Worm (Caenorhabditis elegans) whole organism, L1 larva: ENCODE results near the gene npr-10.

Experiments used
- C04F5.9 ChIP-seq: sonication (generic microtip); optimal IDR thresholded peaks from 2 replicates; lab custom pipeline; 2016; ENCODE audit warnings: missing genetic modification characterization, missing compliant biosample characterization
- ama-1 ChIP-seq: fragments of 150-350 bp; optimal IDR thresholded peaks from 2 replicates; lab custom pipeline; 2014
- ceh-8 ChIP-seq: fragments of 200-800 bp; sonication (Bioruptor generic); optimal IDR thresholded peaks from 2 replicates; lab custom pipeline; 2018; ENCODE audit warnings: mild to moderate bottlenecking, missing genetic modification characterization, moderate library complexity, missing compliant biosample characterization
- dsc-1 ChIP-seq: sonication (generic microtip); optimal IDR thresholded peaks from 2 replicates; lab custom pipeline; 2016; ENCODE audit warnings: mild to moderate bottlenecking, missing genetic modification characterization, missing compliant biosample characterization
- elt-2 ChIP-seq: sonication (generic microtip); optimal IDR thresholded peaks from 2 replicates; lab custom pipeline; 2016; ENCODE audit warnings: missing genetic modification characterization, mild to moderate bottlenecking, inconsistent platforms, missing compliant biosample characterization, missing genetic modification reagents
- fkh-10 ChIP-seq: sonication (generic microtip); optimal IDR thresholded peaks from 2 replicates; lab custom pipeline; 2017; ENCODE audit warnings: missing biosample characterization, missing genetic modification reagents, missing genetic modification characterization
- lin-15B ChIP-seq: fragments of 150-350 bp; sonication (generic microtip); optimal IDR thresholded peaks from 3 replicates; lab custom pipeline; 2014; ENCODE audit warnings: missing biosample characterization, missing genetic modification characterization
- lir-3 ChIP-seq: sonication (generic microtip); optimal IDR thresholded peaks from 2 replicates; lab custom pipeline; 2016; ENCODE audit warnings: mild to moderate bottlenecking, missing genetic modification characterization, moderate library complexity, missing compliant biosample characterization; ENCODE audit not compliant: poor library complexity
- lsy-2 ChIP-seq, 2 experiments: fragments of 150-350 bp; optimal IDR thresholded peaks; 2 replicates each; lab custom pipeline; 2014; ENCODE audit warnings: missing biosample characterization in 2 of 2, missing genetic modification characterization in 2 of 2
- mdl-1 ChIP-seq, 2 experiments: fragments of 150-350 bp; optimal IDR thresholded peaks; 2 replicates each; lab custom pipeline; 2014 to 2017; ENCODE audit warnings: missing biosample characterization in 2 of 2, missing genetic modification characterization in 2 of 2, inconsistent platforms in 1 of 2
- nhr-11 ChIP-seq: fragments of 150-350 bp; optimal IDR thresholded peaks from 2 replicates; lab custom pipeline; 2014; ENCODE audit warnings: missing biosample characterization, missing genetic modification characterization
- nhr-237 ChIP-seq: fragments of 150-350 bp; optimal IDR thresholded peaks from 2 replicates; lab custom pipeline; 2014; ENCODE audit warnings: missing biosample characterization, missing genetic modification characterization
- nhr-28 ChIP-seq: fragments of 150-350 bp; optimal IDR thresholded peaks from 2 replicates; lab custom pipeline; 2014; ENCODE audit warnings: missing biosample characterization, missing genetic modification characterization
- unc-130 ChIP-seq: fragments of 150-350 bp; optimal IDR thresholded peaks from 2 replicates; lab custom pipeline; 2017; ENCODE audit warnings: missing biosample characterization, missing genetic modification characterization, inconsistent platforms

DNA sequence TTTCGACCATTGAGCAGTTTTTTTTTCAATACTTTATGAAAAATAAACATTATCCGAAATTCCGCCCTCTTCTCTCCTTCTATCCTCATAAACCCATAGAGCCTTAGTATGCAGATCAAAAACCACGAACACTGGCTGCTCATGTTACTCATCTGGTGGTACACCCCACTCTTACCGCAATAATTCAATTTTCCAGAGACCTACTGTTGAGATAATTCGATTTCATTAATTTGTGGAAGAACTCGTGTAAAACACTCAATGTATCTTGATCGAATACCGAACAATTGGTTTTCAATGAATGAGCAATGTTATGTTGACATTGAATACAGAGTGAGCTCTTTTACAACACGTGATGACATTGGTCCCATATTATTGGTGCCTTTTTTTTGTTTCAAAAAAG, 11.1 kb downstream of the npr-10 start:
- TF ChIP-seq C04F5.9 (tag; lab: Kevin White, UChicago) (no peak), mdl-1 (tag; optimal IDR thresholded peaks at IDR 0.05; lab: Kevin White, UChicago) (no peak), ceh-8 (GFP tag; lab: Kevin White, UChicago) (no peak), lsy-2 (tag; optimal IDR thresholded peaks at IDR 0.05; lab: Kevin White, UChicago) (no peak), nhr-11 (tag; lab: Kevin White, UChicago) (no peak), ama-1 (lab: Kevin White, UChicago) (no peak), lir-3 (tag; lab: Kevin White, UChicago) (no peak), unc-130 (tag; lab: Kevin White, UChicago) (no peak), lin-15B (tag; lab: Kevin White, UChicago) (no peak), nhr-28 (no peak), elt-2 (tag; lab: Kevin White, UChicago) (no peak), nhr-237 (tag; lab: Kevin White, UChicago) (no peak), fkh-10 (GFP tag; lab: Kevin White, UChicago) (no peak), dsc-1 (tag; lab: Kevin White, UChicago) (no peak)
